Fruit fly (Drosophila melanogaster): Measurements from ENCODE around the gene strat.

The strat gene

dm6 chr2L:8350560-8351171, 30.5 kb downstream of the strat start (continued):
- no peak for TF ChIP-seq Kr (GFP tag; optimal IDR thresholded peaks at IDR 0.05)
- TF ChIP-seq ttk (GFP tag; IDR thresholded peaks at IDR 0.05): no peak
- no peak for TF ChIP-seq CG17328 (GFP tag; IDR thresholded peaks at IDR 0.05)
- peak; percentile 74 for TF ChIP-seq CG13296 (GFP tag; optimal IDR thresholded peaks at IDR 0.05)
- TF ChIP-seq CG7372 (GFP tag; IDR thresholded peaks at IDR 0.05): peak; percentile 68
- peak; percentile 58 for TF ChIP-seq Meics (GFP tag; optimal IDR thresholded peaks at IDR 0.05)
- no peak for TF ChIP-seq Bdp1 (GFP tag; optimal IDR thresholded peaks at IDR 0.05)
- TF ChIP-seq CG13123 (GFP tag; optimal IDR thresholded peaks at IDR 0.05): no peak
- TF ChIP-seq CG9797 (GFP tag; optimal IDR thresholded peaks at IDR 0.05): no peak
- no peak for TF ChIP-seq pum (GFP tag; optimal IDR thresholded peaks at IDR 0.05)
- TF ChIP-seq Nf-YA (GFP tag; IDR thresholded peaks at IDR 0.05): no peak
- no peak for TF ChIP-seq Pdp1 (GFP tag; optimal IDR thresholded peaks at IDR 0.05)
- no peak for TF ChIP-seq ERR (GFP tag; optimal IDR thresholded peaks at IDR 0.05)
- TF ChIP-seq ato (GFP tag; IDR thresholded peaks at IDR 0.05; ENCODE audit: partially characterized antibody): no peak
- TF ChIP-seq CG10321 (GFP tag; IDR thresholded peaks at IDR 0.05): no peak
- TF ChIP-seq Spps (tag; optimal IDR thresholded peaks at IDR 0.05): no peak
- TF ChIP-seq nau (GFP tag; optimal IDR thresholded peaks at IDR 0.05): no peak
- no peak for TF ChIP-seq sna (GFP tag; IDR thresholded peaks at IDR 0.05; ENCODE audit: partially characterized antibody)
- no peak for TF ChIP-seq CkIIα-i1 (GFP tag; IDR thresholded peaks at IDR 0.05)
- no peak for TF ChIP-seq ind (GFP tag; optimal IDR thresholded peaks at IDR 0.05)
- TF ChIP-seq grn (GFP tag; optimal IDR thresholded peaks at IDR 0.05): peak; percentile 74
- TF ChIP-seq CG13894 (tag; optimal IDR thresholded peaks at IDR 0.05): no peak
- TF ChIP-seq Rfx (GFP tag; IDR thresholded peaks at IDR 0.05): no peak; the same call in 1 of the 2 replicates
- peak; percentile 26 for TF ChIP-seq CG8924 (tag; optimal IDR thresholded peaks at IDR 0.05)
- no peak for TF ChIP-seq gt (GFP tag; IDR thresholded peaks at IDR 0.05)
- no peak for TF ChIP-seq CG10462 (GFP tag; optimal IDR thresholded peaks at IDR 0.05)
- TF ChIP-seq CG8089 (GFP tag; optimal IDR thresholded peaks at IDR 0.05): no peak
- TF ChIP-seq fd96Cb (tag; optimal IDR thresholded peaks at IDR 0.05): no peak
- no peak for TF ChIP-seq CG8359 (GFP tag; optimal IDR thresholded peaks at IDR 0.05; ENCODE audit: borderline replicate concordance)
- no peak for TF ChIP-seq CG17829 (tag; optimal IDR thresholded peaks at IDR 0.05)
- peak; percentile 86 for TF ChIP-seq Med (GFP tag)
- TF ChIP-seq crol (GFP tag; IDR thresholded peaks at IDR 0.05): no peak
- no peak for TF ChIP-seq CG18476 (GFP tag; optimal IDR thresholded peaks at IDR 0.05)
- peak; percentile 6; the same call in 1 of the 2 replicates for TF ChIP-seq CG4730 (GFP tag; IDR thresholded peaks at IDR 0.05)
- TF ChIP-seq h (optimal IDR thresholded peaks at IDR 0.05): no peak
- TF ChIP-seq CG7745 (tag; optimal IDR thresholded peaks at IDR 0.05): no peak
- TF ChIP-seq zen (tag; optimal IDR thresholded peaks at IDR 0.05): no peak
- no peak for TF ChIP-seq CG4820 (GFP tag; optimal IDR thresholded peaks at IDR 0.05)
- TF ChIP-seq sqz (GFP tag; optimal IDR thresholded peaks at IDR 0.05): no peak
- no peak for TF ChIP-seq eyg (GFP tag; optimal IDR thresholded peaks at IDR 0.05)
- peak; percentile 8 for TF ChIP-seq Oli (tag; optimal IDR thresholded peaks at IDR 0.05)
- no peak for TF ChIP-seq CG14860 (GFP tag; IDR thresholded peaks at IDR 0.05; ENCODE audit: partially characterized antibody)
- TF ChIP-seq CG11093 (GFP tag; IDR thresholded peaks at IDR 0.05): no peak
- TF ChIP-seq CG8388 (GFP tag; optimal IDR thresholded peaks at IDR 0.05): peak; percentile 8
- no peak for TF ChIP-seq chinmo (GFP tag; IDR thresholded peaks at IDR 0.05; ENCODE audit: partially characterized antibody)
- no peak for TF ChIP-seq D (optimal IDR thresholded peaks at IDR 0.05)
- TF ChIP-seq D (GFP tag; optimal IDR thresholded peaks at IDR 0.05): no peak
- peak; percentile 75 for TF ChIP-seq Fer1 (GFP tag; optimal IDR thresholded peaks at IDR 0.05)
- no peak; the same call in 1 of the 2 replicates for TF ChIP-seq ranshi (GFP tag; IDR thresholded peaks at IDR 0.05)
- TF ChIP-seq BEAF-32 (GFP tag; optimal IDR thresholded peaks at IDR 0.05): no peak
- TF ChIP-seq her (GFP tag; optimal IDR thresholded peaks at IDR 0.05): peak; percentile 28

Measured in whole organism, embryonic.